Worm (Caenorhabditis elegans) whole organism, midembryonic: ENCODE results near the gene C04G6.4.

Experiments used
- cog-1 ChIP-seq: sonication (generic microtip); optimal IDR thresholded peaks from 2 replicates; lab custom pipeline; 2016; ENCODE audit warnings: missing genetic modification characterization, missing compliant biosample characterization
- flt-1 ChIP-seq: fragments of 200-800 bp; sonication (Bioruptor generic); IDR thresholded peaks from 2 replicates; pipeline ENCODE4 v1.3.6; 2022; ENCODE audit warnings: missing genetic modification characterization, missing compliant biosample characterization
- med-1 ChIP-seq: sonication (generic microtip); optimal IDR thresholded peaks from 2 replicates; lab custom pipeline; 2017; ENCODE audit warnings: missing genetic modification characterization, mild to moderate bottlenecking, missing compliant biosample characterization, antibody characterized with exemption, missing genetic modification reagents; ENCODE audit not compliant: insufficient read depth
- ref-1 ChIP-seq: fragments of 200-800 bp; sonication (Bioruptor generic); conservative IDR thresholded peaks from 2 replicates; pipeline ENCODE4 v1.3.6; 2022; ENCODE audit warnings: missing genetic modification reagents, missing genetic modification characterization, missing compliant biosample characterization
- tab-1 ChIP-seq: fragments of 200-800 bp; sonication (Bioruptor generic); IDR thresholded peaks from 2 replicates; pipeline ENCODE4 v1.3.6; 2022; ENCODE audit warnings: missing genetic modification characterization, missing compliant biosample characterization
- ztf-23 ChIP-seq: fragments of 200-800 bp; sonication (Bioruptor generic); IDR thresholded peaks from 2 replicates; pipeline ENCODE4 v1.3.6; 2022; ENCODE audit warnings: missing genetic modification reagents, missing genetic modification characterization, missing compliant biosample characterization
- ztf-29 ChIP-seq: fragments of 200-800 bp; sonication (Bioruptor generic); IDR thresholded peaks from 2 replicates; pipeline ENCODE4 v1.3.6; 2022; ENCODE audit warnings: missing genetic modification reagents, missing genetic modification characterization, missing compliant biosample characterization

ce11 chrII:5060719-5061118 lies 22.5 kb downstream of the C04G6.4 start, which contains the start of gene pho-12:
- TF ChIP-seq ztf-29 (GFP tag; lab: Robert Waterston, UW) (no peak), ref-1 (no peak), med-1 (GFP tag; lab: Kevin White, UChicago) (no peak), ztf-23 (GFP tag; lab: Robert Waterston, UW) (no peak), flt-1 (no peak), tab-1 (GFP tag; lab: Robert Waterston, UW) (no peak), cog-1 (no peak)
